Worm (Caenorhabditis elegans) whole organism, L3 larva: ENCODE results near the gene mig-5.

Source experiments
- ama-1 ChIP-seq: fragments of 150-350 bp; optimal IDR thresholded peaks from 2 replicates; lab custom pipeline; 2018
- ceh-82 ChIP-seq: fragments of 150-350 bp; optimal IDR thresholded peaks from 2 replicates; lab custom pipeline; 2014; ENCODE audit warnings: missing biosample characterization, missing genetic modification characterization
- elt-1 ChIP-seq: fragments of 150-350 bp; optimal IDR thresholded peaks from 2 replicates; lab custom pipeline; 2014; ENCODE audit warnings: missing biosample characterization, missing genetic modification characterization
- fos-1 ChIP-seq: fragments of 150-350 bp; optimal IDR thresholded peaks from 2 replicates; lab custom pipeline; 2014; ENCODE audit warnings: missing biosample characterization, missing genetic modification characterization
- lin-39 ChIP-seq: fragments of 150-350 bp; optimal IDR thresholded peaks from 2 replicates; lab custom pipeline; 2018; ENCODE audit warnings: missing biosample characterization, missing genetic modification reagents, missing genetic modification characterization
- nhr-12 ChIP-seq: fragments of 150-350 bp; optimal IDR thresholded peaks from 2 replicates; lab custom pipeline; 2014; ENCODE audit warnings: missing biosample characterization, missing genetic modification characterization
- nhr-23 ChIP-seq: fragments of 150-350 bp; optimal IDR thresholded peaks from 2 replicates; lab custom pipeline; 2014; ENCODE audit warnings: missing biosample characterization, missing genetic modification reagents, missing genetic modification characterization
- nhr-237 ChIP-seq: fragments of 150-350 bp; optimal IDR thresholded peaks from 2 replicates; lab custom pipeline; 2014; ENCODE audit warnings: missing biosample characterization, missing genetic modification characterization
- pqm-1 ChIP-seq: fragments of 150-350 bp; optimal IDR thresholded peaks from 2 replicates; lab custom pipeline; 2017; ENCODE audit warnings: missing biosample characterization, missing genetic modification characterization, inconsistent platforms
- skn-1 ChIP-seq: fragments of 150-350 bp; optimal IDR thresholded peaks from 2 replicates; lab custom pipeline; 2014; ENCODE audit warnings: missing biosample characterization, missing genetic modification characterization
- unc-39 ChIP-seq: sonication (generic microtip); optimal IDR thresholded peaks from 4 replicates; lab custom pipeline; 2017; ENCODE audit warnings: missing biosample characterization, missing genetic modification characterization
- unc-62 ChIP-seq: fragments of 150-350 bp; sonication (generic microtip); optimal IDR thresholded peaks from 4 replicates; lab custom pipeline; 2014; ENCODE audit warnings: missing biosample characterization, missing genetic modification reagents, missing genetic modification characterization
- zag-1 ChIP-seq: fragments of 150-350 bp; optimal IDR thresholded peaks from 2 replicates; lab custom pipeline; 2014; ENCODE audit warnings: missing biosample characterization, missing genetic modification characterization
- ztf-11 ChIP-seq: fragments of 150-350 bp; optimal IDR thresholded peaks from 2 replicates; lab custom pipeline; 2014; ENCODE audit warnings: missing biosample characterization, missing genetic modification characterization

ce11 chrII:8174148-8174547 is 10.7 kb downstream of the mig-5 start:
- TF ChIP-seq skn-1 (tag; lab: Kevin White, UChicago) = no peak
- TF ChIP-seq unc-62 (GFP tag; lab: Kevin White, UChicago) = no peak
- TF ChIP-seq nhr-12 (tag; lab: Kevin White, UChicago) = no peak
- TF ChIP-seq nhr-23 = no peak
- no peak for TF ChIP-seq unc-39 (tag; lab: Kevin White, UChicago)
- no peak for TF ChIP-seq zag-1
- TF ChIP-seq pqm-1 (tag; lab: Kevin White, UChicago) = no peak
- TF ChIP-seq lin-39 (tag; lab: Kevin White, UChicago) = no peak
- TF ChIP-seq ztf-11 (tag; lab: Kevin White, UChicago) = no peak
- TF ChIP-seq elt-1 = no peak
- TF ChIP-seq ceh-82 (tag; lab: Kevin White, UChicago) = no peak
- TF ChIP-seq fos-1 (tag; lab: Kevin White, UChicago) = no peak
- TF ChIP-seq ama-1 (lab: Kevin White, UChicago) = no peak
- no peak for TF ChIP-seq nhr-237 (tag; lab: Kevin White, UChicago)
